Fruit fly (Drosophila melanogaster): ENCODE results near the gene Nep1.

The Nep1 gene

DNA sequence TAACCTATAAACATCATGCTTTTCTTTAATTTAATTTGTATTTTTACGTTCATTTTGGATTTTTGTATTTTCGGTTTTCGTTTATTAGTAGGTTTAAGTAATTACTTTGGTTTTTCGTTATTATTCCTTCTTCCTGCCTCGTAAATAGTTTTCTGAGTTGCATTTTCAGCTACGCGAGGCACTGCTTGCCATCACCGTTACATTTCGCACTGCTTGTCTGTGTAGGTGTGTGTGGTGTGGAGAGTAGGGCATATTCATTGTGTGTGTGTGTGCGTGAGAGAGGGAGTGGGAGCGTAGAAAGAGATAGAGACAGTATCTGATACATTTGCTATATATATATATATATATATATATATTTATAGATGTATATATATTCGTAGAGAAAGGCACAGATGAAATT lies 13.7 kb downstream of the Nep1 start:
- TF ChIP-seq Dfd (GFP tag; optimal IDR thresholded peaks at IDR 0.05) (peak in 1 of 2 experiments; percentile 18), CG2116 (GFP tag; optimal IDR thresholded peaks at IDR 0.05) (peak; percentile 43), stwl (tag; optimal IDR thresholded peaks at IDR 0.05) (peak; percentile 63), CTCF (GFP tag; optimal IDR thresholded peaks at IDR 0.05) (peak; percentile 57), cg (GFP tag; optimal IDR thresholded peaks at IDR 0.05) (peak; percentile 58), CG31365 (tag; optimal IDR thresholded peaks at IDR 0.05) (peak; percentile 93), cas (GFP tag; IDR thresholded peaks at IDR 0.05) (no peak), sc (optimal IDR thresholded peaks at IDR 0.05) (no peak), sc (GFP tag; optimal IDR thresholded peaks at IDR 0.05) (no peak), CG30020 (tag; optimal IDR thresholded peaks at IDR 0.05) (no peak)

dm6 chrX:6109872-6110271 lies 18.9 kb downstream of the Nep1 start:
- peak; percentile 27; the same call in 1 of the 3 replicates for TF ChIP-seq tgo (GFP tag; IDR thresholded peaks at IDR 0.05)
- 0 out of 3 replicates have a peak, but pooled peaks have one; percentile 47 for TF ChIP-seq otp (GFP tag; IDR thresholded peaks at IDR 0.05)
- TF ChIP-seq CG6654 (GFP tag; optimal IDR thresholded peaks at IDR 0.05), result peak; percentile 21
- peak; percentile 29 for TF ChIP-seq CG5245 (GFP tag; optimal IDR thresholded peaks at IDR 0.05)
- TF ChIP-seq Sox102F (GFP tag; optimal IDR thresholded peaks at IDR 0.05), result no peak
- peak; percentile 64 for TF ChIP-seq slbo (GFP tag; IDR thresholded peaks at IDR 0.05)
- TF ChIP-seq ap (GFP tag; IDR thresholded peaks at IDR 0.05), result peak; percentile 51; the same call in 1 of the 2 replicates
- peak; percentile 70; the same call in 2 of the 3 replicates for TF ChIP-seq H15 (GFP tag; IDR thresholded peaks at IDR 0.05)
- TF ChIP-seq ham (GFP tag; IDR thresholded peaks at IDR 0.05), result no peak
- peak; percentile 34 for TF ChIP-seq CG4820 (GFP tag; optimal IDR thresholded peaks at IDR 0.05)
- TF ChIP-seq CG31365 (tag; optimal IDR thresholded peaks at IDR 0.05), result peak; percentile 96
- peak; percentile 49; the same call in 1 of the 2 replicates for TF ChIP-seq HLH3B (GFP tag; IDR thresholded peaks at IDR 0.05)
- TF ChIP-seq Gug (GFP tag; IDR thresholded peaks at IDR 0.05), result peak; percentile 52; the same call in 1 of the 4 replicates
- TF ChIP-seq CG1602 (GFP tag; optimal IDR thresholded peaks at IDR 0.05), result peak; percentile 26
- peak; percentile 35 for TF ChIP-seq caup (GFP tag; optimal IDR thresholded peaks at IDR 0.05; ENCODE audit: severe bottlenecking)
- TF ChIP-seq dmrt11E (tag; optimal IDR thresholded peaks at IDR 0.05), result peak; percentile 44
- TF ChIP-seq emc (GFP tag; optimal IDR thresholded peaks at IDR 0.05), result no peak
- TF ChIP-seq Aef1 (GFP tag; IDR thresholded peaks at IDR 0.05), result peak; percentile 47; the same call in 1 of the 3 replicates
- TF ChIP-seq CG18619 (GFP tag; optimal IDR thresholded peaks at IDR 0.05), result peak; percentile 34
- TF ChIP-seq Adf1 (GFP tag; IDR thresholded peaks at IDR 0.05), result peak; percentile 25; the same call in 1 of the 2 replicates
- TF ChIP-seq CG2116 (GFP tag; optimal IDR thresholded peaks at IDR 0.05), result peak; percentile 14
- no peak for TF ChIP-seq CG31388 (GFP tag; optimal IDR thresholded peaks at IDR 0.05)
- peak; percentile 51; the same call in 1 of the 2 replicates for TF ChIP-seq aop (GFP tag; IDR thresholded peaks at IDR 0.05)
- TF ChIP-seq dpn (GFP tag; optimal IDR thresholded peaks at IDR 0.05), result peak; percentile 22 to 43
- TF ChIP-seq Opbp (GFP tag; IDR thresholded peaks at IDR 0.05; ENCODE audit: partially characterized antibody), result peak; percentile 53; the same call in 2 of the 3 replicates
- no peak for TF ChIP-seq CG2120 (GFP tag; optimal IDR thresholded peaks at IDR 0.05)
- TF ChIP-seq HHEX (GFP tag; optimal IDR thresholded peaks at IDR 0.05), result peak; percentile 19
- TF ChIP-seq CG17912 (GFP tag; optimal IDR thresholded peaks at IDR 0.05), result no peak
- TF ChIP-seq Meics (GFP tag; optimal IDR thresholded peaks at IDR 0.05), result peak; percentile 23
- TF ChIP-seq ato (GFP tag; IDR thresholded peaks at IDR 0.05; ENCODE audit: partially characterized antibody), result no peak
- TF ChIP-seq CG4730 (GFP tag; IDR thresholded peaks at IDR 0.05), result peak; percentile 45; the same call in 1 of the 2 replicates
- TF ChIP-seq ara (GFP tag; IDR thresholded peaks at IDR 0.05), result peak; percentile 44; the same call in 1 of the 2 replicates
- 0 out of 2 replicates have a peak, but pooled peaks have one; percentile 12 for TF ChIP-seq CG16779 (GFP tag; IDR thresholded peaks at IDR 0.05)
- no peak for TF ChIP-seq sisA (GFP tag; IDR thresholded peaks at IDR 0.05)
- TF ChIP-seq sr (GFP tag; IDR thresholded peaks at IDR 0.05), result peak; percentile 56; the same call in 1 of the 3 replicates
- TF ChIP-seq Camta (GFP tag; optimal IDR thresholded peaks at IDR 0.05), result peak; percentile 22
- TF ChIP-seq Nf-YC (tag; optimal IDR thresholded peaks at IDR 0.05), result no peak
- no peak for TF ChIP-seq CG8924 (tag; optimal IDR thresholded peaks at IDR 0.05)
- peak; percentile 24; the same call in 1 of the 2 replicates for TF ChIP-seq Rx (GFP tag; IDR thresholded peaks at IDR 0.05)
- TF ChIP-seq CG4360 (GFP tag; IDR thresholded peaks at IDR 0.05), result no peak
- peak; percentile 37; the same call in 1 of the 2 replicates for TF ChIP-seq E2f1 (GFP tag; IDR thresholded peaks at IDR 0.05)
- TF ChIP-seq CG14965 (GFP tag; optimal IDR thresholded peaks at IDR 0.05; ENCODE audit: borderline replicate concordance), result peak; percentile 98
